Worm (Caenorhabditis elegans) whole organism, L1 larva: ENCODE results near the gene dnj-22.
A peak's percentile ranks its signal among the peaks of the same experiment; 100 is the strongest.

Experiments used
- aly-2 ChIP-seq: fragments of 150-350 bp; optimal IDR thresholded peaks from 2 replicates; lab custom pipeline; 2014; ENCODE audit warnings: missing biosample characterization, missing genetic modification characterization
- ama-1 ChIP-seq: fragments of 150-350 bp; optimal IDR thresholded peaks from 2 replicates; lab custom pipeline; 2014
- blmp-1 ChIP-seq: fragments of 150-350 bp; optimal IDR thresholded peaks from 2 replicates; lab custom pipeline; 2014; ENCODE audit warnings: missing biosample characterization, missing genetic modification characterization
- ceh-63 ChIP-seq: fragments of 200-800 bp; sonication (Bioruptor generic); optimal IDR thresholded peaks from 2 replicates; lab custom pipeline; 2018; ENCODE audit warnings: mild to moderate bottlenecking, missing genetic modification characterization, missing compliant biosample characterization
- ceh-82 ChIP-seq, 3 experiments: fragments of 150-350 bp in 1 of 3; sonication (generic microtip) in 2 of 3; optimal IDR thresholded peaks; 2 replicates each; lab custom pipeline; 2014 to 2017; ENCODE audit warnings: missing biosample characterization in 3 of 3, missing genetic modification characterization in 3 of 3
- dpl-1 ChIP-seq, 3 experiments: fragments of 150-350 bp in 2 of 3; sonication (generic microtip) in 1 of 3; optimal IDR thresholded peaks; 2 replicates each; lab custom pipeline; 2014 to 2017; ENCODE audit warnings: missing biosample characterization in 3 of 3, missing genetic modification characterization in 3 of 3, missing genetic modification reagents in 3 of 3
- egl-27 ChIP-seq, 2 experiments: fragments of 150-350 bp in 1 of 2; sonication (generic microtip); optimal IDR thresholded peaks; 3 replicates each; lab custom pipeline; 2017 to 2018; ENCODE audit warnings: missing biosample characterization in 2 of 2, missing genetic modification characterization in 2 of 2, missing genetic modification reagents in 2 of 2
- elt-2 ChIP-seq: sonication (generic microtip); optimal IDR thresholded peaks from 2 replicates; lab custom pipeline; 2016; ENCODE audit warnings: missing genetic modification characterization, mild to moderate bottlenecking, inconsistent platforms, missing compliant biosample characterization, missing genetic modification reagents
- elt-3 ChIP-seq, 6 experiments: fragments of 150-350 bp in 1 of 6; sonication (generic microtip); optimal IDR thresholded peaks; 2 replicates each; lab custom pipeline; 2017 to 2018; ENCODE audit warnings: missing biosample characterization in 6 of 6, missing genetic modification characterization in 6 of 6, inconsistent platforms in 1 of 6
- ets-5 ChIP-seq: fragments of 200-800 bp; sonication (Bioruptor generic); IDR thresholded peaks from 2 replicates; pipeline ENCODE4 v1.3.6; 2022; ENCODE audit warnings: missing genetic modification characterization, missing compliant biosample characterization
- fkh-8 ChIP-seq: sonication (generic microtip); optimal IDR thresholded peaks from 2 replicates; lab custom pipeline; 2016; ENCODE audit warnings: mild to moderate bottlenecking, missing genetic modification characterization, missing compliant biosample characterization
- fos-1 ChIP-seq: fragments of 150-350 bp; optimal IDR thresholded peaks from 2 replicates; lab custom pipeline; 2014; ENCODE audit warnings: missing biosample characterization, missing genetic modification characterization
- grh-1 ChIP-seq: fragments of 200-800 bp; sonication (Bioruptor generic); IDR thresholded peaks from 2 replicates; pipeline ENCODE4 v1.3.6; 2022; ENCODE audit warnings: missing genetic modification reagents, missing genetic modification characterization, missing compliant biosample characterization
- hlh-4 ChIP-seq: sonication (generic microtip); optimal IDR thresholded peaks from 2 replicates; lab custom pipeline; 2016; ENCODE audit warnings: mild to moderate bottlenecking, missing genetic modification characterization, missing compliant biosample characterization
- hpl-2 ChIP-seq: fragments of 150-350 bp; optimal IDR thresholded peaks from 2 replicates; lab custom pipeline; 2014; ENCODE audit warnings: missing biosample characterization, missing genetic modification reagents, missing genetic modification characterization
- lin-14 ChIP-seq: fragments of 200-800 bp; sonication (Bioruptor generic); optimal IDR thresholded peaks from 2 replicates; lab custom pipeline; 2018; ENCODE audit warnings: mild to moderate bottlenecking, missing genetic modification characterization, moderate library complexity, missing compliant biosample characterization
- lin-15B ChIP-seq: fragments of 150-350 bp; sonication (generic microtip); optimal IDR thresholded peaks from 3 replicates; lab custom pipeline; 2014; ENCODE audit warnings: missing biosample characterization, missing genetic modification characterization
- lin-35 ChIP-seq, 2 experiments: fragments of 150-350 bp; optimal IDR thresholded peaks; 2 replicates each; lab custom pipeline; 2014; ENCODE audit warnings: missing biosample characterization in 2 of 2, missing genetic modification characterization in 2 of 2, missing genetic modification reagents in 2 of 2
- lin-39 ChIP-seq: fragments of 150-350 bp; optimal IDR thresholded peaks from 2 replicates; lab custom pipeline; 2014; ENCODE audit warnings: missing biosample characterization, missing genetic modification reagents, missing genetic modification characterization
- lir-3 ChIP-seq: sonication (generic microtip); optimal IDR thresholded peaks from 2 replicates; lab custom pipeline; 2016; ENCODE audit warnings: mild to moderate bottlenecking, missing genetic modification characterization, moderate library complexity, missing compliant biosample characterization; ENCODE audit not compliant: poor library complexity
- mab-9 ChIP-seq: fragments of 200-800 bp; sonication (Bioruptor generic); IDR thresholded peaks from 2 replicates; pipeline ENCODE4 v1.3.6; 2022; ENCODE audit warnings: missing genetic modification reagents, missing genetic modification characterization, missing compliant biosample characterization
- mdl-1 ChIP-seq, 2 experiments: fragments of 150-350 bp; optimal IDR thresholded peaks; 2 replicates each; lab custom pipeline; 2014 to 2017; ENCODE audit warnings: missing biosample characterization in 2 of 2, missing genetic modification characterization in 2 of 2, inconsistent platforms in 1 of 2
- mep-1 ChIP-seq: fragments of 150-350 bp; optimal IDR thresholded peaks from 2 replicates; lab custom pipeline; 2014; ENCODE audit warnings: missing biosample characterization, missing genetic modification characterization
- nhr-12 ChIP-seq: sonication (generic microtip); optimal IDR thresholded peaks from 2 replicates; lab custom pipeline; 2017; ENCODE audit warnings: missing biosample characterization, missing genetic modification characterization
- nhr-20 ChIP-seq: sonication (generic microtip); optimal IDR thresholded peaks from 2 replicates; lab custom pipeline; 2016; ENCODE audit warnings: mild to moderate bottlenecking, missing genetic modification characterization, missing compliant biosample characterization
- nhr-71 ChIP-seq: sonication (generic microtip); optimal IDR thresholded peaks from 2 replicates; lab custom pipeline; 2016; ENCODE audit warnings: mild to moderate bottlenecking, missing genetic modification characterization, moderate library complexity, missing compliant biosample characterization
- nhr-76 ChIP-seq: sonication (generic microtip); optimal IDR thresholded peaks from 2 replicates; lab custom pipeline; 2017; ENCODE audit warnings: missing biosample characterization, missing genetic modification characterization
- nhr-85 ChIP-seq: sonication (generic microtip); peaks from one replicate; lab custom pipeline; 2016; ENCODE audit warnings: missing genetic modification characterization, inconsistent platforms, missing compliant biosample characterization
- nhr-90 ChIP-seq: sonication (generic microtip); optimal IDR thresholded peaks from 2 replicates; lab custom pipeline; 2016; ENCODE audit warnings: mild to moderate bottlenecking, missing genetic modification characterization, missing compliant biosample characterization; ENCODE audit not compliant: poor library complexity
- pqm-1 ChIP-seq: sonication (generic microtip); optimal IDR thresholded peaks from 3 replicates; lab custom pipeline; 2017; ENCODE audit warnings: missing biosample characterization, missing genetic modification characterization
- snpc-4 ChIP-seq: fragments of 150-350 bp; optimal IDR thresholded peaks from 2 replicates; lab custom pipeline; 2014; ENCODE audit warnings: missing biosample characterization, missing genetic modification characterization
- sup-37 ChIP-seq: fragments of 200-800 bp; sonication (Bioruptor generic); optimal IDR thresholded peaks from 2 replicates; lab custom pipeline; 2018; ENCODE audit warnings: mild to moderate bottlenecking, missing genetic modification characterization, missing compliant biosample characterization
- swsn-7 ChIP-seq: sonication (generic microtip); optimal IDR thresholded peaks from 2 replicates; lab custom pipeline; 2016; ENCODE audit warnings: missing genetic modification characterization, missing compliant biosample characterization
- tlp-1 ChIP-seq: fragments of 150-350 bp; optimal IDR thresholded peaks from 2 replicates; lab custom pipeline; 2014; ENCODE audit warnings: missing biosample characterization, missing genetic modification characterization
- unc-130 ChIP-seq: fragments of 150-350 bp; optimal IDR thresholded peaks from 2 replicates; lab custom pipeline; 2017; ENCODE audit warnings: missing biosample characterization, missing genetic modification characterization, inconsistent platforms
- xbp-1 ChIP-seq: sonication (generic microtip); optimal IDR thresholded peaks from 2 replicates; lab custom pipeline; 2016; ENCODE audit warnings: missing genetic modification characterization, missing compliant biosample characterization
- zag-1 ChIP-seq: fragments of 150-350 bp; optimal IDR thresholded peaks from 2 replicates; lab custom pipeline; 2014; ENCODE audit warnings: missing biosample characterization, missing genetic modification characterization

Gene dnj-22

DNA sequence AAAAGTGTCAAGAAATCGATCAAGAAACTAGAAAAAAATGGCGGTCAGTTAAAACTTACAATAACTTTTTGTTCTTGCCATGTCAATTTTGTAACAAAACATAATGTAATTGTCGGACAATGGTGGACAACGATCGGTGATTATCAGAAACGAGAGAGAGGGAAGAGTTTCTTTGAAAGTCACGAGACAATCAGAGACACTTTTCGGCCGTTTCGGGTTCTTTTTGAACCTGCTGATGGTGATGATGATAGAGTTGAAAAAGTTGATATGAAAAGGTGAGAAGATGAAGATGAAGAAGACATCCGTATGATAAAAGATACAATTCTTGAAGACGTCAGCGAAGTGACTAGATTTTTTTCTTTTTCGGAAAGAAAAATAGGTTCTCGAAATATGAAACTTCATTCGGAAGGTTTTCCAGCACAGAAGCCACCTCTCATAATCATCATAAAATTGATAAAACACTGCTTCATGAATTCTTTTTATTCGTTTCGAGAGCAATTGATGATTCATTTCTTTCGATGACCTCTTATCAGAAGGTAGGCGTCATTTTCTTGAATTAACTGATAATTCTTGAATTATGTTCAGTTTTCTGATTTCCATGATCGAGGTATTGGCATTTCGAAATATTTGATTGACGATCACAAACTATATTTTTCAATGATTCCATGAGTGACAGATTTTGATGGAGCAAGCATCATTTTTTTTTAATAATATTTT is 35.0 kb downstream of the dnj-22 start (continued):
- TF ChIP-seq tlp-1 (tag; lab: Kevin White, UChicago) (no peak), snpc-4 (tag; lab: Kevin White, UChicago) (no peak), nhr-12 (tag; lab: Kevin White, UChicago) (no peak), elt-3 (tag; optimal IDR thresholded peaks at IDR 0.05; lab: Kevin White, UChicago) (peak in 2 of 6 experiments; percentile 27 to 88), lin-39 (tag; lab: Kevin White, UChicago) (no peak), nhr-85 (tag; lab: Kevin White, UChicago) (peak; percentile 82), blmp-1 (tag; lab: Kevin White, UChicago) (peak; percentile 73), ceh-63 (GFP tag; lab: Kevin White, UChicago) (no peak), lin-15B (tag; lab: Kevin White, UChicago) (no peak), lir-3 (tag; lab: Kevin White, UChicago) (no peak), unc-130 (peak; percentile 19), mdl-1 (tag; optimal IDR thresholded peaks at IDR 0.05; lab: Kevin White, UChicago) (peak in 1 of 2 experiments; percentile 4), nhr-76 (tag; lab: Kevin White, UChicago) (no peak), dpl-1 (GFP tag; optimal IDR thresholded peaks at IDR 0.05; lab: Kevin White, UChicago) (no peak), fos-1 (tag; lab: Kevin White, UChicago) (no peak), pqm-1 (no peak), nhr-90 (tag; lab: Kevin White, UChicago) (no peak), aly-2 (tag; lab: Kevin White, UChicago) (no peak), lin-35 (GFP tag; optimal IDR thresholded peaks at IDR 0.05; lab: Kevin White, UChicago) (peak in 1 of 2 experiments; percentile 27), nhr-20 (tag; lab: Kevin White, UChicago) (peak; percentile 73), mab-9 (no peak), egl-27 (tag; optimal IDR thresholded peaks at IDR 0.05; lab: Kevin White, UChicago) (no peak), ceh-82 (tag; optimal IDR thresholded peaks at IDR 0.05; lab: Kevin White, UChicago) (no peak), swsn-7 (tag; lab: Kevin White, UChicago) (no peak), xbp-1 (tag; lab: Kevin White, UChicago) (no peak), elt-2 (tag; lab: Kevin White, UChicago) (peak; percentile 51), grh-1 (GFP tag; lab: Robert Waterston, UW) (no peak), hlh-4 (tag; lab: Kevin White, UChicago) (no peak)

DNA sequence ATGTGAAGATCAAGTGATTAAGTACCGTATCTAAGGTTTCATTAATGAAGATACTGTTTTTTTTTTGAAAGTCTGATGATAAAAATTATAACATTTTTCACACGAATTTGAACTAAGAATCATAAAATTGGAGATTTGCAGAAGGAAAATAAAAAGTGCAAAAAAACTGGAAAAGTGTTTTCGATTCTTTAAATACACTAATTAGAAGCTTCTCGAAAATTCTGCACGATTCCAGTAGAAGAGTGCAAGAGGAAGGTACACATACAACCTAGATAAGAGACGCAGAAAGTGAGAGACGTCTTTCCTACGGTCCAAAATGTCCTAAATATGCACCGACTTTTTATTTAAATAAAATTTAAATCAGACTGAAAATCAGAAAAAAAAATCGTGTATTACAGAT is 35.7 kb downstream of the dnj-22 start:
- TF ChIP-seq lir-3 (tag; lab: Kevin White, UChicago) (no peak), ceh-82 (tag; optimal IDR thresholded peaks at IDR 0.05; lab: Kevin White, UChicago) (no peak), fkh-8 (tag; lab: Kevin White, UChicago) (no peak), swsn-7 (tag; lab: Kevin White, UChicago) (peak; percentile 18), zag-1 (no peak), mep-1 (tag; lab: Kevin White, UChicago) (peak; percentile 75), lin-14 (GFP tag; lab: Kevin White, UChicago) (peak; percentile 2)
- TF ChIP-seq, all 84 proteins: peak for 3

DNA sequence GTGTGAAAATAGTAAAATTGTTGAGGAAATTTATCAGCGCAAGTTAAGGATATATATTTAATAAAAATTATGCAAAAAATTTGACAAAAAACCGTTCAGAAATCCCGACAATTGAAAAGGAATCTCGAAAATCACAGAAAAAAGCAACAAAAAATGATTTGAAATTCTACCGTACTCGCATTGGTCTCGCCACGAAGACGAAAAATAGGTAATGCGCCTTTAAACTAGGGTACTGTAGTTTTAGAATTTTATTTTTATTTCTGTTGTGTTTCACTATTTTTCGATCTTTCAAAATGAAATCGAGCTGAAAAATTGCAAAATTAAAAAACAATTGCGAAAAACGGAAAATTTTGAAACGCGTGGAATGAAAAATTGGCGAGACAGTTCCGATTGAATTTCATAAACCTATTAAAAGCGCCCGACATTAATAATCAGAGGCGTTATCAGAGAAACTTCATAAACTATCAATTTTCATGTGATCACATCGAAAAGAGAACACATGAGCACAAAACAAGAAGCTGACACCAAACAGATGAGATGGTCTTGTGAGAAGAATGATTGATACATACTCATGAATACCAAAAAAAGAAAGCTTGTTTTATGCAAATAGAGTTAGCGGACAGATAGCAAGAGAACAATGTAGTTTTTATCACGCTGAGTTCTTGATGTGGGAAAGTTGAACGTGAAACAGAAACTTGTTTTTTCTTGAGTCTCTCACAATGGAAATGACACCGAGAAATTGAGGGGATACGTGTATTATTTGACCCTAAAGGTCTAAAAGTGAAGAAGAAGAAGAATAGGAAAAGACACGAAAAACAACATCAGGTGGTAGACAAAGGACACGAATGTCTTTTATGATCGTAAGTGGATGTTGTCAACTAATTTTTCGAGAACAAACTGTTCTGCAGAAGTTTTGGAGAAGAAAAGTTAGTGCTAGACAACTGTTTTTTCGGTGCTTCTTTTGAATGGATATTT is 36.8 kb downstream of the dnj-22 start:
- TF ChIP-seq ama-1 (lab: Kevin White, UChicago) (peak; percentile 42), sup-37 (GFP tag; lab: Kevin White, UChicago) (no peak), elt-2 (tag; lab: Kevin White, UChicago) (peak; percentile 79), nhr-85 (tag; lab: Kevin White, UChicago) (peak; percentile 65), lin-35 (GFP tag; optimal IDR thresholded peaks at IDR 0.05; lab: Kevin White, UChicago) (peak in 1 of 2 experiments; percentile 18), hpl-2 (no peak), mdl-1 (tag; optimal IDR thresholded peaks at IDR 0.05; lab: Kevin White, UChicago) (no peak), snpc-4 (tag; lab: Kevin White, UChicago) (no peak), blmp-1 (tag; lab: Kevin White, UChicago) (peak; percentile 21), nhr-71 (no peak), ets-5 (GFP tag; lab: Robert Waterston, UW) (no peak)
